Worm (Caenorhabditis elegans) whole organism, midembryonic: ENCODE results near the gene R01E6.2.
A peak's percentile ranks its signal among the peaks of the same experiment; 100 is the strongest.

Experiments used
- T22C8.4 ChIP-seq: fragments of 200-800 bp; sonication (Bioruptor generic); IDR thresholded peaks from 2 replicates; pipeline ENCODE4 v1.3.6; 2022; ENCODE audit warnings: missing genetic modification characterization, missing compliant biosample characterization
- cog-1 ChIP-seq: sonication (generic microtip); optimal IDR thresholded peaks from 2 replicates; lab custom pipeline; 2016; ENCODE audit warnings: missing genetic modification characterization, missing compliant biosample characterization
- flt-1 ChIP-seq: fragments of 200-800 bp; sonication (Bioruptor generic); IDR thresholded peaks from 2 replicates; pipeline ENCODE4 v1.3.6; 2022; ENCODE audit warnings: missing genetic modification characterization, missing compliant biosample characterization
- klf-2 ChIP-seq: fragments of 200-800 bp; sonication (Bioruptor generic); conservative IDR thresholded peaks from 2 replicates; pipeline ENCODE4 v1.3.6; 2022; ENCODE audit warnings: missing genetic modification reagents, missing genetic modification characterization, missing compliant biosample characterization
- med-1 ChIP-seq: sonication (generic microtip); optimal IDR thresholded peaks from 2 replicates; lab custom pipeline; 2017; ENCODE audit warnings: missing genetic modification characterization, mild to moderate bottlenecking, missing compliant biosample characterization, antibody characterized with exemption, missing genetic modification reagents; ENCODE audit not compliant: insufficient read depth
- ref-1 ChIP-seq: fragments of 200-800 bp; sonication (Bioruptor generic); conservative IDR thresholded peaks from 2 replicates; pipeline ENCODE4 v1.3.6; 2022; ENCODE audit warnings: missing genetic modification reagents, missing genetic modification characterization, missing compliant biosample characterization
- tab-1 ChIP-seq: fragments of 200-800 bp; sonication (Bioruptor generic); IDR thresholded peaks from 2 replicates; pipeline ENCODE4 v1.3.6; 2022; ENCODE audit warnings: missing genetic modification characterization, missing compliant biosample characterization
- ztf-23 ChIP-seq: fragments of 200-800 bp; sonication (Bioruptor generic); IDR thresholded peaks from 2 replicates; pipeline ENCODE4 v1.3.6; 2022; ENCODE audit warnings: missing genetic modification reagents, missing genetic modification characterization, missing compliant biosample characterization
- ztf-29 ChIP-seq: fragments of 200-800 bp; sonication (Bioruptor generic); IDR thresholded peaks from 2 replicates; pipeline ENCODE4 v1.3.6; 2022; ENCODE audit warnings: missing genetic modification reagents, missing genetic modification characterization, missing compliant biosample characterization

Gene R01E6.2

ce11 chrX:13527347-13528092 lies 38.8 kb downstream of the R01E6.2 start, which contains the start of gene pab-2:
TSS of gene pab-2 (minus strand) at chrX:13527415.
- TF ChIP-seq ref-1 (GFP tag; lab: Robert Waterston, UW) (no peak), ztf-23 (GFP tag; lab: Robert Waterston, UW) (peak; percentile 72), cog-1 (tag; lab: Kevin White, UChicago) (peak; percentile 69), flt-1 (GFP tag; lab: Robert Waterston, UW) (0 out of 2 replicates have a peak, but pooled peaks have one; percentile 39), ztf-29 (peak; percentile 73), tab-1 (GFP tag; lab: Robert Waterston, UW) (no peak)

ce11 chrX:13526219-13527218 lies 39.8 kb downstream of the R01E6.2 start:
- TF ChIP-seq ztf-23 (GFP tag; lab: Robert Waterston, UW): 0 out of 2 replicates have a peak, but pooled peaks have one; percentile 20
- TF ChIP-seq T22C8.4: no peak
- TF ChIP-seq ztf-29: 0 out of 2 replicates have a peak, but pooled peaks have one; percentile 45
- no peak for TF ChIP-seq cog-1 (tag; lab: Kevin White, UChicago)
- TF ChIP-seq med-1 (GFP tag; lab: Kevin White, UChicago): no peak

ce11 chrX:13525094-13525493 lies 41.2 kb downstream of the R01E6.2 start:
- no peak for TF ChIP-seq flt-1 (GFP tag; lab: Robert Waterston, UW)
- TF ChIP-seq ztf-23 (GFP tag; lab: Robert Waterston, UW): no peak
- no peak for TF ChIP-seq tab-1 (GFP tag; lab: Robert Waterston, UW)
- TF ChIP-seq T22C8.4: no peak
- no peak for TF ChIP-seq med-1 (GFP tag; lab: Kevin White, UChicago)
- no peak for TF ChIP-seq cog-1 (tag; lab: Kevin White, UChicago)
- TF ChIP-seq klf-2 (GFP tag; lab: Robert Waterston, UW): no peak
- TF ChIP-seq ztf-29: no peak
- no peak for TF ChIP-seq ref-1 (GFP tag; lab: Robert Waterston, UW)

- peak; percentile 70; the same call in 1 of the 2 replicates for TF ChIP-seq flt-1 (GFP tag; lab: Robert Waterston, UW)
- no peak for TF ChIP-seq ztf-23 (GFP tag; lab: Robert Waterston, UW)
- TF ChIP-seq cog-1 (tag; lab: Kevin White, UChicago): peak; percentile 64
Measured at ce11 chrX:13518861-13519713, 47.2 kb downstream of the R01E6.2 start, which contains the start of the genes cdk-4 and F18H3.1. TSS of gene cdk-4 (minus strand) at chrX:13518911. TSS of gene F18H3.1 (plus strand) at chrX:13519663.
